Fruit fly (Drosophila melanogaster) Kc167 (cell line): Measurements from ENCODE around the gene CG14926.

Experiments
- Myc ChIP-seq: fragments of >200 bp; optimal IDR thresholded peaks from 2 replicates; lab custom pipeline; 2017; ENCODE audit warnings: missing external identifiers
- Sin3A ChIP-seq: fragments of >200 bp; optimal IDR thresholded peaks from 2 replicates; lab custom pipeline; 2018; ENCODE audit warnings: missing external identifiers
- h ChIP-seq: fragments of >200 bp; optimal IDR thresholded peaks from 3 replicates; lab custom pipeline; 2018; ENCODE audit warnings: missing external identifiers
- psq ChIP-seq: fragments of >200 bp; optimal IDR thresholded peaks from 2 replicates; lab custom pipeline; 2017; ENCODE audit warnings: missing external identifiers
- ttk ChIP-seq: sonication (Bioruptor generic); optimal IDR thresholded peaks from 2 replicates; lab custom pipeline; 2017; ENCODE audit warnings: missing external identifiers

DNA sequence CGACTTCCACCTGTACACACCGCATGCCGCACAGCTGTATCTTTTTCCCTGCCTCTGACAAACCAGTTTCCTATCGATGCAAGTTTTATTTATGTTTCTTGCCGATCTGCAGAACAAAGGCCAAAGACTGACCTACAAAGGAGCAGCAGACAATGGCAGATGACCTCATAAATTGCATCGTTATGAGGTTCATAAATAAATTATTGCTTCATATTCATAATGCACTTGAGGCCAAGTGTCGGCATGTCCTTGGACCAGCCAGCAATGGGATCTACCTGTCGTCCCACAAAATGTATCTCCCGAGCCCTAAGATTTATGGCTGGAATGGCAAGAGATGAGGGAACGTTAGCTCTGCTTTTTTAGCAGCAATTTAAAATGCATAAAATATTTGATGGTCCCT lies 817 bp upstream of the CG14926 start:
- TF ChIP-seq ttk (lab: Kevin White, UChicago): no peak
- no peak for TF ChIP-seq Sin3A (lab: Kevin White, UChicago)
- no peak for TF ChIP-seq Myc (lab: Kevin White, UChicago)
- TF ChIP-seq h (lab: Kevin White, UChicago): no peak
- no peak for TF ChIP-seq psq (lab: Kevin White, UChicago)
